Worm (Caenorhabditis elegans) whole organism, young adult: Measurements from ENCODE around the gene mpz-3.

Source experiments
- B0019.2 ChIP-seq: fragments of 200-800 bp; sonication (Bioruptor generic); conservative IDR thresholded peaks from 2 replicates; pipeline ENCODE4 v1.3.6; 2022; ENCODE audit warnings: missing genetic modification reagents, missing genetic modification characterization, missing compliant biosample characterization
- C17E4.6 ChIP-seq: fragments of 200-800 bp; sonication (Bioruptor generic); IDR thresholded peaks from 2 replicates; pipeline ENCODE4 v1.3.6; 2022; ENCODE audit warnings: missing genetic modification reagents, missing genetic modification characterization, missing compliant biosample characterization
- F23B12.7 ChIP-seq: sonication (generic microtip); optimal IDR thresholded peaks from 2 replicates; lab custom pipeline; 2017; ENCODE audit warnings: missing genetic modification characterization, mild to moderate bottlenecking, missing compliant biosample characterization, antibody characterized with exemption, moderate library complexity; ENCODE audit not compliant: insufficient read depth
- F57A8.1 ChIP-seq: fragments of 200-800 bp; sonication (Bioruptor generic); optimal IDR thresholded peaks from 2 replicates; lab custom pipeline; 2018; ENCODE audit warnings: mild to moderate bottlenecking, missing genetic modification characterization, moderate library complexity, missing compliant biosample characterization
- K11D2.4 ChIP-seq: fragments of 200-800 bp; sonication (Bioruptor generic); IDR thresholded peaks from 2 replicates; pipeline ENCODE4 v1.3.6; 2022; ENCODE audit warnings: missing genetic modification reagents, missing genetic modification characterization, missing compliant biosample characterization
- T07F8.4 ChIP-seq: sonication (generic microtip); optimal IDR thresholded peaks from 2 replicates; lab custom pipeline; 2016; ENCODE audit warnings: mild to moderate bottlenecking, missing genetic modification characterization, moderate library complexity, missing compliant biosample characterization
- Y53G8AR.9 ChIP-seq: fragments of 200-800 bp; sonication (Bioruptor generic); conservative IDR thresholded peaks from 2 replicates; pipeline ENCODE4 v1.3.6; 2022; ENCODE audit warnings: missing genetic modification reagents, missing genetic modification characterization, missing compliant biosample characterization
- ZK185.1 ChIP-seq: sonication (generic microtip); optimal IDR thresholded peaks from 2 replicates; lab custom pipeline; 2016; ENCODE audit warnings: mild to moderate bottlenecking, missing genetic modification characterization, missing compliant biosample characterization; ENCODE audit not compliant: poor library complexity, severe bottlenecking
- ama-1 ChIP-seq, 3 experiments: fragments of 150-350 bp in 1 of 3; sonication (generic microtip) in 2 of 3; optimal IDR thresholded peaks; 2 replicates each; lab custom pipeline; 2014 to 2018; ENCODE audit warnings: missing biosample characterization in 2 of 3, missing genetic modification characterization in 2 of 3, missing genetic modification reagents in 2 of 3
- aptf-2 ChIP-seq: fragments of 200-800 bp; sonication (Bioruptor generic); conservative IDR thresholded peaks from 2 replicates; pipeline ENCODE4 v1.3.6; 2022; ENCODE audit warnings: missing genetic modification reagents, missing genetic modification characterization, missing compliant biosample characterization
- bed-2 ChIP-seq: fragments of 200-800 bp; sonication (Bioruptor generic); IDR thresholded peaks from 2 replicates; pipeline ENCODE4 v1.3.6; 2022; ENCODE audit warnings: missing genetic modification reagents, missing genetic modification characterization, missing compliant biosample characterization
- cebp-1 ChIP-seq, 2 experiments: fragments of 200-800 bp in 1 of 2; sonication (Bioruptor generic) in 1 of 2; sonication (generic microtip) in 1 of 2; IDR thresholded peaks in 1 of 2; optimal IDR thresholded peaks in 1 of 2; 2 replicates each; pipeline versions ENCODE4 v1.3.6 to Lab custom; 2017 to 2022; ENCODE audit warnings: missing compliant biosample characterization in 2 of 2, missing genetic modification characterization in 2 of 2, mild to moderate bottlenecking in 1 of 2, missing genetic modification reagents in 1 of 2, moderate library complexity in 1 of 2
- ceh-27 ChIP-seq: fragments of 200-800 bp; sonication (Bioruptor generic); optimal IDR thresholded peaks from 2 replicates; lab custom pipeline; 2018; ENCODE audit warnings: mild to moderate bottlenecking, missing genetic modification characterization, moderate library complexity, missing compliant biosample characterization
- ceh-40 ChIP-seq: fragments of 200-800 bp; sonication (Bioruptor generic); IDR thresholded peaks from 2 replicates; pipeline ENCODE4 v1.3.6; 2022; ENCODE audit warnings: missing genetic modification characterization, missing compliant biosample characterization
- ceh-58 ChIP-seq: fragments of 200-800 bp; sonication (Bioruptor generic); IDR thresholded peaks from 2 replicates; pipeline ENCODE4 v1.3.6; 2022; ENCODE audit warnings: missing genetic modification characterization, missing compliant biosample characterization
- chd-7 ChIP-seq: sonication (generic microtip); optimal IDR thresholded peaks from 2 replicates; lab custom pipeline; 2016; ENCODE audit warnings: mild to moderate bottlenecking, missing genetic modification characterization, moderate library complexity, missing compliant biosample characterization
- die-1 ChIP-seq: sonication (generic microtip); optimal IDR thresholded peaks from 2 replicates; lab custom pipeline; 2016; ENCODE audit warnings: missing genotype, mild to moderate bottlenecking, missing genetic modification characterization, missing compliant biosample characterization
- dpff-1 ChIP-seq: sonication (generic microtip); optimal IDR thresholded peaks from 2 replicates; lab custom pipeline; 2017; ENCODE audit warnings: mild to moderate bottlenecking, missing genetic modification characterization, missing compliant biosample characterization
- dpl-1 ChIP-seq: fragments of 150-350 bp; optimal IDR thresholded peaks from 2 replicates; lab custom pipeline; 2014; ENCODE audit warnings: missing biosample characterization, missing genetic modification reagents, missing genetic modification characterization
- egl-18 ChIP-seq: fragments of 200-800 bp; sonication (Bioruptor generic); IDR thresholded peaks from 2 replicates; pipeline ENCODE4 v1.3.6; 2022; ENCODE audit warnings: missing genetic modification reagents, missing genetic modification characterization, missing compliant biosample characterization
- egl-44 ChIP-seq: fragments of 200-800 bp; sonication (Bioruptor generic); IDR thresholded peaks from 2 replicates; pipeline ENCODE4 v1.3.6; 2022; ENCODE audit warnings: missing genetic modification reagents, missing genetic modification characterization, missing compliant biosample characterization
- hmg-1.2 ChIP-seq: fragments of 200-800 bp; sonication (Bioruptor generic); IDR thresholded peaks from 2 replicates; pipeline ENCODE4 v1.3.6; 2022; ENCODE audit warnings: missing genetic modification reagents, missing genetic modification characterization, missing compliant biosample characterization
- hrde-1 ChIP-seq: sonication (generic microtip); optimal IDR thresholded peaks from 2 replicates; lab custom pipeline; 2016; ENCODE audit warnings: missing genetic modification characterization, mild to moderate bottlenecking, missing compliant biosample characterization, moderate library complexity, missing genotype, missing genetic modification reagents, borderline replicate concordance
- hsf-1 ChIP-seq: fragments of 200-800 bp; sonication (Bioruptor generic); IDR thresholded peaks from 2 replicates; pipeline ENCODE4 v1.3.6; 2022; ENCODE audit warnings: missing genetic modification reagents, missing genetic modification characterization, missing compliant biosample characterization
- let-607 ChIP-seq, 2 experiments: fragments of 200-800 bp in 1 of 2; sonication (Bioruptor generic) in 1 of 2; sonication (generic microtip) in 1 of 2; optimal IDR thresholded peaks; 2 replicates each; lab custom pipeline; 2016 to 2018; ENCODE audit warnings: mild to moderate bottlenecking in 2 of 2, missing compliant biosample characterization in 2 of 2, missing genetic modification characterization in 2 of 2, moderate library complexity in 2 of 2, missing genotype in 1 of 2
- madf-3 ChIP-seq: fragments of 200-800 bp; sonication (Bioruptor generic); IDR thresholded peaks from 2 replicates; pipeline ENCODE4 v1.3.6; 2022; ENCODE audit warnings: missing genetic modification reagents, missing genetic modification characterization, missing compliant biosample characterization
- madf-6 ChIP-seq: fragments of 200-800 bp; sonication (Bioruptor generic); IDR thresholded peaks from 2 replicates; pipeline ENCODE4 v1.3.6; 2022; ENCODE audit warnings: missing genetic modification reagents, missing genetic modification characterization, missing compliant biosample characterization
- nhr-120 ChIP-seq: fragments of 200-800 bp; sonication (Bioruptor generic); IDR thresholded peaks from 2 replicates; pipeline ENCODE4 v1.3.6; 2022; ENCODE audit warnings: missing genetic modification characterization, missing compliant biosample characterization
- nhr-80 ChIP-seq: sonication (generic microtip); optimal IDR thresholded peaks from 2 replicates; lab custom pipeline; 2016; ENCODE audit warnings: missing genetic modification characterization, missing compliant biosample characterization
- nhr-90 ChIP-seq: sonication (generic microtip); optimal IDR thresholded peaks from 2 replicates; lab custom pipeline; 2016; ENCODE audit warnings: missing genotype, mild to moderate bottlenecking, missing genetic modification characterization, missing compliant biosample characterization
- rcor-1 ChIP-seq: fragments of 200-800 bp; sonication (Bioruptor generic); IDR thresholded peaks from 2 replicates; pipeline ENCODE4 v1.3.6; 2022; ENCODE audit warnings: missing genetic modification reagents, missing genetic modification characterization, missing compliant biosample characterization
- repo-1 ChIP-seq: sonication (generic microtip); optimal IDR thresholded peaks from 2 replicates; lab custom pipeline; 2017; ENCODE audit warnings: mild to moderate bottlenecking, missing genetic modification characterization, missing compliant biosample characterization
- snpc-3.4 ChIP-seq: sonication (generic microtip); optimal IDR thresholded peaks from 2 replicates; lab custom pipeline; 2017; ENCODE audit warnings: missing genetic modification characterization, mild to moderate bottlenecking, missing compliant biosample characterization, antibody characterized with exemption, moderate library complexity, missing genotype, missing genetic modification reagents
- somi-1 ChIP-seq: fragments of 200-800 bp; sonication (Bioruptor generic); optimal IDR thresholded peaks from 2 replicates; lab custom pipeline; 2018; ENCODE audit warnings: mild to moderate bottlenecking, missing genetic modification characterization, missing compliant biosample characterization
- tbx-9 ChIP-seq: sonication (generic microtip); optimal IDR thresholded peaks from 2 replicates; lab custom pipeline; 2016; ENCODE audit warnings: borderline replicate concordance, missing genetic modification characterization, inconsistent platforms, missing compliant biosample characterization
- xnd-1 ChIP-seq: sonication (generic microtip); optimal IDR thresholded peaks from 2 replicates; lab custom pipeline; 2016; ENCODE audit warnings: missing genotype, missing genetic modification reagents, missing genetic modification characterization, missing compliant biosample characterization
- ztf-18 ChIP-seq: sonication (generic microtip); optimal IDR thresholded peaks from 2 replicates; lab custom pipeline; 2016; ENCODE audit warnings: missing genotype, mild to moderate bottlenecking, missing genetic modification characterization, missing compliant biosample characterization
- ztf-22 ChIP-seq: fragments of 200-800 bp; sonication (Bioruptor generic); optimal IDR thresholded peaks from 2 replicates; lab custom pipeline; 2018; ENCODE audit warnings: mild to moderate bottlenecking, missing genetic modification characterization, moderate library complexity, missing compliant biosample characterization
- ztf-25 ChIP-seq: fragments of 200-800 bp; sonication (Bioruptor generic); IDR thresholded peaks from 2 replicates; pipeline ENCODE4 v1.3.6; 2022; ENCODE audit warnings: missing genetic modification reagents, missing genetic modification characterization, missing compliant biosample characterization

The mpz-3 gene

ce11 chrII:6526136-6526684 lies 39.0 kb downstream of the mpz-3 start:
- TF ChIP-seq repo-1 (tag; lab: Kevin White, UChicago) (peak; percentile 19), hmg-1.2 (GFP tag; lab: Robert Waterston, UW) (no peak), ama-1 (optimal IDR thresholded peaks at IDR 0.05; lab: Kevin White, UChicago) (peak; percentile 14), ama-1 (GFP tag; optimal IDR thresholded peaks at IDR 0.05; lab: Kevin White, UChicago) (no peak)

ce11 chrII:6524501-6524977 lies 40.7 kb downstream of the mpz-3 start, which contains the start of gene C56E6.2:
Gene C56E6.2, plus strand, starts transcription at chrII:6524927.
- TF ChIP-seq bed-2 (GFP tag; lab: Robert Waterston, UW) (no peak), ceh-40 (GFP tag; lab: Robert Waterston, UW) (0 out of 2 replicates have a peak, but pooled peaks have one; percentile 35), ztf-18 (tag; lab: Kevin White, UChicago) (no peak), nhr-80 (peak; percentile 43)

- no peak for TF ChIP-seq ztf-22 (GFP tag; lab: Kevin White, UChicago)
- TF ChIP-seq xnd-1 (tag; lab: Kevin White, UChicago): no peak
- TF ChIP-seq C17E4.6: no peak
- TF ChIP-seq let-607 (tag; optimal IDR thresholded peaks at IDR 0.05; lab: Kevin White, UChicago): no peak
- TF ChIP-seq repo-1 (tag; lab: Kevin White, UChicago): no peak
- no peak for TF ChIP-seq dpl-1 (GFP tag; lab: Kevin White, UChicago)
- no peak for TF ChIP-seq egl-18
- no peak for TF ChIP-seq hsf-1
- no peak for TF ChIP-seq Y53G8AR.9 (GFP tag; lab: Robert Waterston, UW)
- no peak for TF ChIP-seq K11D2.4 (GFP tag; lab: Robert Waterston, UW)
- no peak for TF ChIP-seq tbx-9 (tag; lab: Kevin White, UChicago)
- TF ChIP-seq B0019.2 (GFP tag; lab: Robert Waterston, UW): no peak
Measured at ce11 chrII:6523940-6524339, 41.3 kb downstream of the mpz-3 start.

- TF ChIP-seq T07F8.4 (tag; lab: Kevin White, UChicago): no peak
- peak; percentile 10 for TF ChIP-seq nhr-80
- no peak for TF ChIP-seq K11D2.4 (GFP tag; lab: Robert Waterston, UW)
- TF ChIP-seq dpff-1 (tag; lab: Kevin White, UChicago): no peak
- TF ChIP-seq ceh-27 (GFP tag; lab: Kevin White, UChicago): no peak
- TF ChIP-seq hmg-1.2 (GFP tag; lab: Robert Waterston, UW): no peak
- TF ChIP-seq rcor-1 (GFP tag; lab: Robert Waterston, UW): no peak
- no peak for TF ChIP-seq F23B12.7 (tag; lab: Kevin White, UChicago)
- TF ChIP-seq cebp-1 (GFP tag; IDR thresholded peaks at IDR 0.05; lab: Robert Waterston, UW): no peak
- no peak for TF ChIP-seq cebp-1 (tag; optimal IDR thresholded peaks at IDR 0.05; lab: Kevin White, UChicago)
- no peak for TF ChIP-seq somi-1 (GFP tag; lab: Kevin White, UChicago)
- peak; percentile 10 for TF ChIP-seq die-1 (tag; lab: Kevin White, UChicago)
- no peak for TF ChIP-seq F57A8.1 (GFP tag; lab: Kevin White, UChicago)
- TF ChIP-seq egl-44 (GFP tag; lab: Robert Waterston, UW): 0 out of 2 replicates have a peak, but pooled peaks have one; percentile 30
- TF ChIP-seq ZK185.1: no peak
- no peak for TF ChIP-seq tbx-9 (tag; lab: Kevin White, UChicago)
- TF ChIP-seq ztf-25 (GFP tag; lab: Robert Waterston, UW): no peak
- TF ChIP-seq nhr-90 (tag; lab: Kevin White, UChicago): peak; percentile 0
- TF ChIP-seq ceh-40 (GFP tag; lab: Robert Waterston, UW): no peak
- no peak for TF ChIP-seq ceh-58
- no peak for TF ChIP-seq madf-3 (GFP tag; lab: Robert Waterston, UW)
- no peak for TF ChIP-seq ztf-18 (tag; lab: Kevin White, UChicago)
- no peak for TF ChIP-seq hrde-1
- no peak for TF ChIP-seq aptf-2 (GFP tag; lab: Robert Waterston, UW)
- no peak for TF ChIP-seq nhr-120 (GFP tag; lab: Robert Waterston, UW)
- TF ChIP-seq madf-6: no peak
- no peak for TF ChIP-seq chd-7
- TF ChIP-seq snpc-3.4 (tag; lab: Kevin White, UChicago): no peak
- no peak for TF ChIP-seq let-607 (tag; optimal IDR thresholded peaks at IDR 0.05; lab: Kevin White, UChicago)
Measured at ce11 chrII:6522622-6523254, 42.5 kb downstream of the mpz-3 start.
